Worm (Caenorhabditis elegans): Measurements from ENCODE around the gene W04G3.13.

ce11 chrX:11104883-11105629 lies 25.5 kb upstream of the W04G3.13 start, which contains the start of gene W02H3.1:
- no peak for TF ChIP-seq klf-2 (GFP tag; conservative IDR thresholded peaks at IDR 0.05)
- TF ChIP-seq ztf-29 (GFP tag; IDR thresholded peaks at IDR 0.05), result no peak
- no peak for TF ChIP-seq ref-1 (GFP tag; conservative IDR thresholded peaks at IDR 0.05)
- TF ChIP-seq tab-1 (GFP tag; IDR thresholded peaks at IDR 0.05), result no peak
- TF ChIP-seq cog-1 (tag; optimal IDR thresholded peaks at IDR 0.05), result no peak
- TF ChIP-seq flt-1 (GFP tag; IDR thresholded peaks at IDR 0.05), result no peak
- TF ChIP-seq ztf-23 (GFP tag; IDR thresholded peaks at IDR 0.05), result no peak

Measured in whole organism, midembryonic.